Worm (Caenorhabditis elegans) whole organism, young adult: Measurements from ENCODE around the gene pik-1.
"Not testable (repeated sequence)": the region's sequence is repeated elsewhere in the genome, so short reads cannot be mapped to it uniquely, and the experiment has no call there.

ENCODE experiments used
- C17E4.6 ChIP-seq: fragments of 200-800 bp; sonication (Bioruptor generic); IDR thresholded peaks from 2 replicates; pipeline ENCODE4 v1.3.6; 2022; ENCODE audit warnings: missing genetic modification reagents, missing genetic modification characterization, missing compliant biosample characterization
- D2030.7 ChIP-seq: fragments of 200-800 bp; sonication (Bioruptor generic); IDR thresholded peaks from 2 replicates; pipeline ENCODE4 v1.3.6; 2022; ENCODE audit warnings: missing genetic modification reagents, missing genetic modification characterization, missing compliant biosample characterization
- F37B4.10 ChIP-seq: fragments of 200-800 bp; sonication (Bioruptor generic); IDR thresholded peaks from 2 replicates; pipeline ENCODE4 v1.3.6; 2022; ENCODE audit warnings: missing genetic modification characterization, missing compliant biosample characterization
- T26A5.8 ChIP-seq: sonication (generic microtip); optimal IDR thresholded peaks from 2 replicates; lab custom pipeline; 2016; ENCODE audit warnings: missing genetic modification characterization, missing compliant biosample characterization
- Y53G8AR.9 ChIP-seq: fragments of 200-800 bp; sonication (Bioruptor generic); conservative IDR thresholded peaks from 2 replicates; pipeline ENCODE4 v1.3.6; 2022; ENCODE audit warnings: missing genetic modification reagents, missing genetic modification characterization, missing compliant biosample characterization
- Y79H2A.3 ChIP-seq: fragments of 200-800 bp; sonication (Bioruptor generic); conservative IDR thresholded peaks from 2 replicates; pipeline ENCODE4 v1.3.6; 2022; ENCODE audit warnings: missing genetic modification reagents, missing genetic modification characterization, missing compliant biosample characterization
- ama-1 ChIP-seq, 3 experiments: fragments of 150-350 bp in 1 of 3; sonication (generic microtip) in 2 of 3; optimal IDR thresholded peaks; 2 replicates each; lab custom pipeline; 2014 to 2018; ENCODE audit warnings: missing biosample characterization in 2 of 3, missing genetic modification characterization in 2 of 3, missing genetic modification reagents in 2 of 3
- attf-6 ChIP-seq: fragments of 200-800 bp; sonication (Bioruptor generic); IDR thresholded peaks from 2 replicates; pipeline ENCODE4 v1.3.6; 2022; ENCODE audit warnings: missing genetic modification reagents, missing genetic modification characterization, missing compliant biosample characterization
- ceh-100 ChIP-seq: fragments of 200-800 bp; sonication (Bioruptor generic); IDR thresholded peaks from 2 replicates; pipeline ENCODE4 v1.3.6; 2022; ENCODE audit warnings: missing genetic modification reagents, missing genetic modification characterization, missing compliant biosample characterization
- ceh-40 ChIP-seq: fragments of 200-800 bp; sonication (Bioruptor generic); IDR thresholded peaks from 2 replicates; pipeline ENCODE4 v1.3.6; 2022; ENCODE audit warnings: missing genetic modification characterization, missing compliant biosample characterization
- ceh-79 ChIP-seq: sonication (generic microtip); optimal IDR thresholded peaks from 2 replicates; lab custom pipeline; 2017; ENCODE audit warnings: mild to moderate bottlenecking, missing genetic modification characterization, missing compliant biosample characterization
- ceh-91 ChIP-seq: fragments of 200-800 bp; sonication (Bioruptor generic); IDR thresholded peaks from 2 replicates; pipeline ENCODE4 v1.3.6; 2022; ENCODE audit warnings: missing genetic modification reagents, missing genetic modification characterization, missing compliant biosample characterization
- die-1 ChIP-seq: sonication (generic microtip); optimal IDR thresholded peaks from 2 replicates; lab custom pipeline; 2016; ENCODE audit warnings: missing genotype, mild to moderate bottlenecking, missing genetic modification characterization, missing compliant biosample characterization
- egl-44 ChIP-seq: fragments of 200-800 bp; sonication (Bioruptor generic); IDR thresholded peaks from 2 replicates; pipeline ENCODE4 v1.3.6; 2022; ENCODE audit warnings: missing genetic modification reagents, missing genetic modification characterization, missing compliant biosample characterization
- egrh-3 ChIP-seq: fragments of 200-800 bp; sonication (Bioruptor generic); IDR thresholded peaks from 2 replicates; pipeline ENCODE4 v1.3.6; 2022; ENCODE audit warnings: missing genetic modification reagents, missing genetic modification characterization, missing compliant biosample characterization
- ekl-4 ChIP-seq: fragments of 200-800 bp; sonication (Bioruptor generic); IDR thresholded peaks from 2 replicates; pipeline ENCODE4 v1.3.6; 2022; ENCODE audit warnings: missing genetic modification reagents, missing genetic modification characterization, missing compliant biosample characterization
- him-1 ChIP-seq: sonication (generic microtip); optimal IDR thresholded peaks from 2 replicates; lab custom pipeline; 2016; ENCODE audit warnings: missing genotype, missing genetic modification reagents, missing genetic modification characterization, missing compliant biosample characterization
- hmg-1.2 ChIP-seq: fragments of 200-800 bp; sonication (Bioruptor generic); IDR thresholded peaks from 2 replicates; pipeline ENCODE4 v1.3.6; 2022; ENCODE audit warnings: missing genetic modification reagents, missing genetic modification characterization, missing compliant biosample characterization
- hmg-20 ChIP-seq: fragments of 200-800 bp; sonication (Bioruptor generic); IDR thresholded peaks from 2 replicates; pipeline ENCODE4 v1.3.6; 2022; ENCODE audit warnings: missing genetic modification reagents, missing genetic modification characterization, missing compliant biosample characterization
- hrde-1 ChIP-seq: sonication (generic microtip); optimal IDR thresholded peaks from 2 replicates; lab custom pipeline; 2016; ENCODE audit warnings: missing genetic modification characterization, mild to moderate bottlenecking, missing compliant biosample characterization, moderate library complexity, missing genotype, missing genetic modification reagents, borderline replicate concordance
- hsf-1 ChIP-seq: fragments of 200-800 bp; sonication (Bioruptor generic); IDR thresholded peaks from 2 replicates; pipeline ENCODE4 v1.3.6; 2022; ENCODE audit warnings: missing genetic modification reagents, missing genetic modification characterization, missing compliant biosample characterization
- lin-26 ChIP-seq: fragments of 200-800 bp; sonication (Bioruptor generic); IDR thresholded peaks from 2 replicates; pipeline ENCODE4 v1.3.6; 2022; ENCODE audit warnings: missing genetic modification reagents, missing genetic modification characterization, missing compliant biosample characterization
- lin-54 ChIP-seq: fragments of 200-800 bp; sonication (Bioruptor generic); optimal IDR thresholded peaks from 2 replicates; lab custom pipeline; 2018; ENCODE audit warnings: mild to moderate bottlenecking, missing genetic modification characterization, missing compliant biosample characterization
- madf-6 ChIP-seq: fragments of 200-800 bp; sonication (Bioruptor generic); IDR thresholded peaks from 2 replicates; pipeline ENCODE4 v1.3.6; 2022; ENCODE audit warnings: missing genetic modification reagents, missing genetic modification characterization, missing compliant biosample characterization
- madf-8 ChIP-seq: fragments of 200-800 bp; sonication (Bioruptor generic); conservative IDR thresholded peaks from 2 replicates; pipeline ENCODE4 v1.3.6; 2022; ENCODE audit warnings: missing genetic modification reagents, missing genetic modification characterization, missing compliant biosample characterization
- nfya-1 ChIP-seq: sonication (generic microtip); optimal IDR thresholded peaks from 2 replicates; lab custom pipeline; 2017; ENCODE audit warnings: antibody characterized with exemption, missing compliant biosample characterization, missing genetic modification characterization, borderline replicate concordance; ENCODE audit not compliant: insufficient read depth
- nfyb-1 ChIP-seq: fragments of 200-800 bp; sonication (Bioruptor generic); IDR thresholded peaks from 2 replicates; pipeline ENCODE4 v1.3.6; 2022; ENCODE audit warnings: missing genetic modification reagents, missing genetic modification characterization, missing compliant biosample characterization
- rcor-1 ChIP-seq: fragments of 200-800 bp; sonication (Bioruptor generic); IDR thresholded peaks from 2 replicates; pipeline ENCODE4 v1.3.6; 2022; ENCODE audit warnings: missing genetic modification reagents, missing genetic modification characterization, missing compliant biosample characterization
- rpc-1 ChIP-seq, 2 experiments: fragments of 150-350 bp in 1 of 2; sonication (generic microtip) in 1 of 2; optimal IDR thresholded peaks; 2 replicates each; lab custom pipeline; 2014 to 2018; ENCODE audit warnings: missing biosample characterization in 1 of 2, missing genetic modification characterization in 1 of 2, missing genetic modification reagents in 1 of 2, missing genotype in 1 of 2
- snpc-4 ChIP-seq, 5 experiments: fragments of 150-350 bp in 1 of 5; sonication (generic microtip) in 4 of 5; optimal IDR thresholded peaks; 2 replicates each; lab custom pipeline; 2014 to 2018; ENCODE audit warnings: missing genetic modification characterization in 5 of 5, missing biosample characterization in 3 of 5, antibody characterized with exemption in 2 of 5, mild to moderate bottlenecking in 2 of 5, missing compliant biosample characterization in 2 of 5, missing genotype in 2 of 5, moderate library complexity in 2 of 5, missing genetic modification reagents in 1 of 5
- tbp1 ChIP-seq: fragments of 200-800 bp; sonication (Bioruptor generic); optimal IDR thresholded peaks from 2 replicates; lab custom pipeline; 2018; ENCODE audit warnings: mild to moderate bottlenecking, missing genetic modification characterization, missing compliant biosample characterization
- tbx-9 ChIP-seq: sonication (generic microtip); optimal IDR thresholded peaks from 2 replicates; lab custom pipeline; 2016; ENCODE audit warnings: borderline replicate concordance, missing genetic modification characterization, inconsistent platforms, missing compliant biosample characterization
- unc-130 ChIP-seq: sonication (generic microtip); optimal IDR thresholded peaks from 2 replicates; lab custom pipeline; 2016; ENCODE audit warnings: missing genetic modification reagents, missing genetic modification characterization, missing compliant biosample characterization
- zim-3 ChIP-seq: sonication (generic microtip); optimal IDR thresholded peaks from 2 replicates; lab custom pipeline; 2017; ENCODE audit warnings: mild to moderate bottlenecking, missing genetic modification characterization, moderate library complexity, missing compliant biosample characterization
- ztf-25 ChIP-seq: fragments of 200-800 bp; sonication (Bioruptor generic); IDR thresholded peaks from 2 replicates; pipeline ENCODE4 v1.3.6; 2022; ENCODE audit warnings: missing genetic modification reagents, missing genetic modification characterization, missing compliant biosample characterization
- ztf-26 ChIP-seq: sonication (generic microtip); optimal IDR thresholded peaks from 2 replicates; lab custom pipeline; 2017; ENCODE audit warnings: missing genetic modification characterization, missing compliant biosample characterization
- ztf-3 ChIP-seq: fragments of 200-800 bp; sonication (Bioruptor generic); optimal IDR thresholded peaks from 2 replicates; lab custom pipeline; 2018; ENCODE audit warnings: mild to moderate bottlenecking, missing genetic modification characterization, missing compliant biosample characterization
- ztf-6 ChIP-seq: fragments of 200-800 bp; sonication (Bioruptor generic); IDR thresholded peaks from 2 replicates; pipeline ENCODE4 v1.3.6; 2022; ENCODE audit warnings: missing genetic modification reagents, missing genetic modification characterization, missing compliant biosample characterization

pik-1 gene

ce11 chrIV:13408018-13408417 lies 7.8 kb upstream of the pik-1 start, which contains the start of gene Y62E10A.19:
Gene Y62E10A.19, minus strand, starts transcription at chrIV:13408306.
- no peak for TF ChIP-seq lin-54 (GFP tag; lab: Kevin White, UChicago)
- no peak for TF ChIP-seq rpc-1 (optimal IDR thresholded peaks at IDR 0.05; lab: Kevin White, UChicago)
- no peak for TF ChIP-seq rpc-1 (tag; optimal IDR thresholded peaks at IDR 0.05; lab: Kevin White, UChicago)
- TF ChIP-seq unc-130 (GFP tag; lab: Kevin White, UChicago): no peak
- no peak for TF ChIP-seq tbx-9 (tag; lab: Kevin White, UChicago)

ce11 chrIV:13412845-13413383 lies 2.9 kb upstream of the pik-1 start, which contains the start of gene gcl-1:
Gene gcl-1, minus strand, starts transcription at chrIV:13412895.
- TF ChIP-seq hmg-1.2 (GFP tag; lab: Robert Waterston, UW) (peak; percentile 28; the same call in 1 of the 2 replicates), ceh-100 (GFP tag; lab: Robert Waterston, UW) (no peak)

- TF ChIP-seq die-1 (no peak), lin-54 (GFP tag; lab: Kevin White, UChicago) (no peak), hrde-1 (tag; lab: Kevin White, UChicago) (no peak), zim-3 (no peak), C17E4.6 (no peak), ztf-6 (GFP tag; lab: Robert Waterston, UW) (no peak)
Observed at ce11 chrIV:13422200-13422599, 6.4 kb downstream of the pik-1 start, which contains the start of gene nol-9. Gene nol-9, plus strand, starts transcription at chrIV:13422500.

- TF ChIP-seq nfya-1 (no peak), ztf-25 (no peak), F37B4.10 (no peak), ztf-3 (GFP tag; lab: Kevin White, UChicago) (no peak), hmg-1.2 (GFP tag; lab: Robert Waterston, UW) (no peak), ceh-40 (no peak), T26A5.8 (tag; lab: Kevin White, UChicago) (no peak), ceh-79 (tag; lab: Kevin White, UChicago) (no peak), ama-1 (optimal IDR thresholded peaks at IDR 0.05; lab: Kevin White, UChicago) (no peak), ama-1 (GFP tag; optimal IDR thresholded peaks at IDR 0.05; lab: Kevin White, UChicago) (no peak), C17E4.6 (no peak), ztf-26 (tag; lab: Kevin White, UChicago) (no peak), ceh-91 (GFP tag; lab: Robert Waterston, UW) (no peak)
Observed at ce11 chrIV:13429240-13429639, 13.4 kb downstream of the pik-1 start, which contains the start of gene K09B11.4. Gene K09B11.4, plus strand, starts transcription at chrIV:13429540.

- 0 out of 2 replicates have a peak, but pooled peaks have one; percentile 40 for TF ChIP-seq egl-44 (GFP tag; lab: Robert Waterston, UW)
- peak; percentile 33 for TF ChIP-seq hmg-1.2 (GFP tag; lab: Robert Waterston, UW)
- peak; percentile 80 for TF ChIP-seq rcor-1 (GFP tag; lab: Robert Waterston, UW)
- TF ChIP-seq attf-6 (GFP tag; lab: Robert Waterston, UW): peak; percentile 87
- peak; percentile 19; the same call in 1 of the 2 replicates for TF ChIP-seq madf-8 (GFP tag; lab: Robert Waterston, UW)
- peak; percentile 72 for TF ChIP-seq tbp1 (GFP tag; lab: Kevin White, UChicago)
- 0 out of 2 replicates have a peak, but pooled peaks have one; percentile 7 for TF ChIP-seq C17E4.6
- not testable (repeated sequence) for TF ChIP-seq rpc-1 (optimal IDR thresholded peaks at IDR 0.05; lab: Kevin White, UChicago)
- TF ChIP-seq rpc-1 (tag; optimal IDR thresholded peaks at IDR 0.05; lab: Kevin White, UChicago): peak; percentile 1
- peak; percentile 38 for TF ChIP-seq snpc-4 (GFP tag; optimal IDR thresholded peaks at IDR 0.05; lab: Kevin White, UChicago)
- TF ChIP-seq snpc-4 (tag; optimal IDR thresholded peaks at IDR 0.05; lab: Kevin White, UChicago): peak in 3 of 4 experiments; percentile 68 to 95 (median 92)
- TF ChIP-seq lin-26 (GFP tag; lab: Robert Waterston, UW): peak; percentile 100
- TF ChIP-seq madf-6 (GFP tag; lab: Robert Waterston, UW): peak; percentile 66
- peak; percentile 40; the same call in 1 of the 2 replicates for TF ChIP-seq hsf-1 (GFP tag; lab: Robert Waterston, UW)
- peak; percentile 67; the same call in 1 of the 2 replicates for TF ChIP-seq ekl-4
- peak; percentile 48; the same call in 1 of the 2 replicates for TF ChIP-seq D2030.7 (GFP tag; lab: Robert Waterston, UW)
- peak; percentile 44; the same call in 1 of the 2 replicates for TF ChIP-seq Y53G8AR.9 (GFP tag; lab: Robert Waterston, UW)
- peak; percentile 43; the same call in 1 of the 2 replicates for TF ChIP-seq ceh-100 (GFP tag; lab: Robert Waterston, UW)
- peak; percentile 31; the same call in 1 of the 2 replicates for TF ChIP-seq Y79H2A.3 (GFP tag; lab: Robert Waterston, UW)
- peak; percentile 65; the same call in 1 of the 2 replicates for TF ChIP-seq ztf-6 (GFP tag; lab: Robert Waterston, UW)
- 0 out of 2 replicates have a peak, but pooled peaks have one; percentile 36 for TF ChIP-seq hmg-20 (GFP tag; lab: Robert Waterston, UW)
- peak; percentile 77 for TF ChIP-seq nfyb-1
- peak; percentile 46 for TF ChIP-seq him-1 (tag; lab: Kevin White, UChicago)
- TF ChIP-seq egrh-3 (GFP tag; lab: Robert Waterston, UW): peak; percentile 87; the same call in 1 of the 2 replicates
Observed at ce11 chrIV:13430137-13430536, 14.3 kb downstream of the pik-1 start.
